Fruit fly (Drosophila melanogaster): ENCODE measurements around the gene CG33080.

CG33080 gene

DNA sequence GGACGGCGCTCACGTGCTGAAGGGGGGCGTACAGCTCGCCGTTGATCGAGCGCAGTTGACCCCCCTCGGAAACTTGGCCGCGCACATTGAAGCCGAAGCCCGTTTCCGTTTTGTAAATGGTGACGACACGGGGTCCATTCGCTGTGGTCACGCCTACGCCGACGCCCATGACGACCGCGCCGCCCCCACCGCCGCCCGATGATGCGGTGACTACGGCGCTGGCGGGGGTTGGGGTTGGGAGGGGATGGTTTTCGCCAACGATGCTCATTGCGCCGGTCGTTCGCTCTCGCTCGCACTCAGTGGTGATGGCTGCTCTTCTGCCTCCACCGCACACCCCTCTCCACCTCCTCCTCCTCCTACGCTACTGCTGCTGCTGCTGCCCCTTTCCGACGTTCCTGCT, 19.6 kb upstream of the CG33080 start (continued):
- TF ChIP-seq Xbp1 (GFP tag; optimal IDR thresholded peaks at IDR 0.05) (peak; percentile 6), CG6813 (GFP tag; optimal IDR thresholded peaks at IDR 0.05) (peak; percentile 41), CG4404 (GFP tag; IDR thresholded peaks at IDR 0.05) (0 out of 2 replicates have a peak, but pooled peaks have one; percentile 11), CG6654 (GFP tag; optimal IDR thresholded peaks at IDR 0.05) (no peak), slbo (GFP tag; IDR thresholded peaks at IDR 0.05) (peak; percentile 61), E2f1 (GFP tag; IDR thresholded peaks at IDR 0.05) (peak; percentile 17; the same call in 1 of the 2 replicates), maf-S (GFP tag; optimal IDR thresholded peaks at IDR 0.05) (no peak), CG43689 (GFP tag; IDR thresholded peaks at IDR 0.05) (no peak), CG9727 (GFP tag; optimal IDR thresholded peaks at IDR 0.05) (no peak), Oli (tag; optimal IDR thresholded peaks at IDR 0.05) (peak; percentile 6), CG3726 (GFP tag; IDR thresholded peaks at IDR 0.05) (no peak), CG7839 (tag; optimal IDR thresholded peaks at IDR 0.05) (peak; percentile 29), lab (GFP tag; optimal IDR thresholded peaks at IDR 0.05) (peak; percentile 44), amos (GFP tag; IDR thresholded peaks at IDR 0.05; ENCODE audit: partially characterized antibody) (no peak; the same call in 1 of the 2 replicates), CG34422 (GFP tag; IDR thresholded peaks at IDR 0.05) (peak; percentile 80; the same call in 1 of the 3 replicates), CG31388 (GFP tag; optimal IDR thresholded peaks at IDR 0.05) (no peak), CG10321 (GFP tag; IDR thresholded peaks at IDR 0.05) (0 out of 2 replicates have a peak, but pooled peaks have one; percentile 23), CG32532 (GFP tag; IDR thresholded peaks at IDR 0.05) (peak; percentile 50), dysf (GFP tag; IDR thresholded peaks at IDR 0.05) (peak; percentile 49; the same call in 1 of the 3 replicates), Hmr (GFP tag; optimal IDR thresholded peaks at IDR 0.05) (peak; percentile 9), TFAM (GFP tag; optimal IDR thresholded peaks at IDR 0.05) (no peak), Meics (GFP tag; optimal IDR thresholded peaks at IDR 0.05) (peak; percentile 31), Nf-YA (GFP tag; IDR thresholded peaks at IDR 0.05) (no peak), CG12391 (tag; optimal IDR thresholded peaks at IDR 0.05) (no peak), bab2 (GFP tag; optimal IDR thresholded peaks at IDR 0.05) (no peak), unpg (GFP tag; optimal IDR thresholded peaks at IDR 0.05) (peak; percentile 7), CG12071 (GFP tag; optimal IDR thresholded peaks at IDR 0.05) (peak; percentile 4), CG11504 (tag; optimal IDR thresholded peaks at IDR 0.05) (peak; percentile 6), CG15514 (GFP tag; optimal IDR thresholded peaks at IDR 0.05) (peak; percentile 35), Ada2b (GFP tag; IDR thresholded peaks at IDR 0.05) (0 out of 2 replicates have a peak, but pooled peaks have one; percentile 11), CG11085 (GFP tag; IDR thresholded peaks at IDR 0.05) (0 out of 2 replicates have a peak, but pooled peaks have one; percentile 42), al (GFP tag; IDR thresholded peaks at IDR 0.05) (no peak), HHEX (GFP tag; optimal IDR thresholded peaks at IDR 0.05) (peak; percentile 45), dimm (GFP tag; IDR thresholded peaks at IDR 0.05) (no peak), CG10366 (GFP tag; IDR thresholded peaks at IDR 0.05) (0 out of 2 replicates have a peak, but pooled peaks have one; percentile 11), CG12155 (GFP tag; optimal IDR thresholded peaks at IDR 0.05) (peak; percentile 12), gt (GFP tag; IDR thresholded peaks at IDR 0.05) (no peak), hkb (optimal IDR thresholded peaks at IDR 0.05) (no peak), hkb (GFP tag; IDR thresholded peaks at IDR 0.05) (peak; percentile 54; the same call in 1 of the 2 replicates), CG10209 (GFP tag; optimal IDR thresholded peaks at IDR 0.05) (peak; percentile 21), chn (GFP tag; optimal IDR thresholded peaks at IDR 0.05) (no peak), ttk (GFP tag; IDR thresholded peaks at IDR 0.05) (peak; percentile 33; the same call in 1 of the 2 replicates), CG2120 (GFP tag; optimal IDR thresholded peaks at IDR 0.05) (peak; percentile 21), seq (GFP tag; IDR thresholded peaks at IDR 0.05) (peak; percentile 35; the same call in 1 of the 2 replicates), CG3065 (GFP tag; optimal IDR thresholded peaks at IDR 0.05) (peak; percentile 30), ase (GFP tag; IDR thresholded peaks at IDR 0.05) (peak; percentile 27; the same call in 1 of the 3 replicates), pnt (GFP tag; optimal IDR thresholded peaks at IDR 0.05) (no peak), CG11247 (GFP tag; IDR thresholded peaks at IDR 0.05) (0 out of 2 replicates have a peak, but pooled peaks have one; percentile 38), bcd (GFP tag; optimal IDR thresholded peaks at IDR 0.05) (no peak), Sox102F (GFP tag; optimal IDR thresholded peaks at IDR 0.05) (peak; percentile 39), gce (GFP tag; IDR thresholded peaks at IDR 0.05) (no peak)

Data from whole organism, embryonic.